Worm (Caenorhabditis elegans) whole organism, L4 larva: ENCODE results near the gene C06E2.5.

Experiments used
- Y75B8A.6 ChIP-seq: fragments of 200-800 bp; sonication (Bioruptor generic); IDR thresholded peaks from 2 replicates; pipeline ENCODE4 v1.3.6; 2022; ENCODE audit warnings: missing genetic modification reagents, missing genetic modification characterization, missing compliant biosample characterization
- aha-1 ChIP-seq: fragments of 150-350 bp; peaks from one replicate; lab custom pipeline; 2014; ENCODE audit warnings: missing biosample characterization, missing genetic modification characterization
- attf-4 ChIP-seq: sonication (generic microtip); optimal IDR thresholded peaks from 3 replicates; lab custom pipeline; 2017; ENCODE audit warnings: missing biosample characterization, missing genetic modification characterization
- ceh-28 ChIP-seq: fragments of 150-350 bp; optimal IDR thresholded peaks from 2 replicates; lab custom pipeline; 2014; ENCODE audit warnings: missing biosample characterization, missing genetic modification reagents, missing genetic modification characterization
- cey-2 ChIP-seq: sonication (generic microtip); optimal IDR thresholded peaks from 3 replicates; lab custom pipeline; 2017; ENCODE audit warnings: missing genetic modification characterization, mild to moderate bottlenecking, missing compliant biosample characterization, antibody characterized with exemption, borderline replicate concordance; ENCODE audit not compliant: insufficient read depth
- daf-16 ChIP-seq, 3 experiments: sonication (generic microtip); optimal IDR thresholded peaks; 2 replicates each; lab custom pipeline; 2016 to 2017; ENCODE audit warnings: missing genetic modification characterization in 3 of 3, missing genetic modification reagents in 3 of 3, mild to moderate bottlenecking in 2 of 3, missing compliant biosample characterization in 2 of 3, missing biosample characterization in 1 of 3, moderate library complexity in 1 of 3
- daf-8 ChIP-seq: fragments of 200-800 bp; sonication (Bioruptor generic); IDR thresholded peaks from 2 replicates; pipeline ENCODE4 v1.3.6; 2022; ENCODE audit warnings: missing genetic modification characterization, missing compliant biosample characterization
- dmd-8 ChIP-seq: fragments of 200-800 bp; sonication (Bioruptor generic); IDR thresholded peaks from 2 replicates; pipeline ENCODE4 v1.3.6; 2022; ENCODE audit warnings: missing genetic modification characterization, missing compliant biosample characterization
- dpl-1 ChIP-seq: fragments of 150-350 bp; optimal IDR thresholded peaks from 2 replicates; lab custom pipeline; 2014; ENCODE audit warnings: missing biosample characterization, missing genetic modification reagents, missing genetic modification characterization
- egl-43 ChIP-seq: fragments of 200-800 bp; sonication (Bioruptor generic); IDR thresholded peaks from 2 replicates; pipeline ENCODE4 v1.3.6; 2022; ENCODE audit warnings: missing genetic modification reagents, missing genetic modification characterization, missing compliant biosample characterization
- fkh-10 ChIP-seq: fragments of 150-350 bp; optimal IDR thresholded peaks from 2 replicates; lab custom pipeline; 2014; ENCODE audit warnings: missing biosample characterization, missing genetic modification reagents, missing genetic modification characterization
- hlh-11 ChIP-seq: fragments of 200-800 bp; sonication (Bioruptor generic); optimal IDR thresholded peaks from 2 replicates; lab custom pipeline; 2018; ENCODE audit warnings: mild to moderate bottlenecking, missing genetic modification characterization, missing compliant biosample characterization
- hlh-30 ChIP-seq: sonication (generic microtip); optimal IDR thresholded peaks from 2 replicates; lab custom pipeline; 2017; ENCODE audit warnings: antibody characterized with exemption, mild to moderate bottlenecking, missing genetic modification characterization, missing compliant biosample characterization; ENCODE audit not compliant: insufficient read depth
- lin-39 ChIP-seq: fragments of 150-350 bp; optimal IDR thresholded peaks from 2 replicates; lab custom pipeline; 2014; ENCODE audit warnings: missing biosample characterization, missing genetic modification reagents, missing genetic modification characterization
- mdl-1 ChIP-seq, 2 experiments: fragments of 150-350 bp in 1 of 2; sonication (generic microtip) in 1 of 2; optimal IDR thresholded peaks; 2 replicates each; lab custom pipeline; 2014 to 2017; ENCODE audit warnings: missing biosample characterization in 2 of 2, missing genetic modification characterization in 2 of 2
- mdt-29 ChIP-seq: fragments of 200-800 bp; sonication (Bioruptor generic); IDR thresholded peaks from 2 replicates; pipeline ENCODE4 v1.3.6; 2022; ENCODE audit warnings: missing genetic modification reagents, missing genetic modification characterization, missing compliant biosample characterization
- mxl-3 ChIP-seq: fragments of 200-800 bp; sonication (Bioruptor generic); optimal IDR thresholded peaks from 2 replicates; lab custom pipeline; 2018; ENCODE audit warnings: mild to moderate bottlenecking, missing genetic modification characterization, missing compliant biosample characterization
- nhr-102 ChIP-seq: sonication (generic microtip); optimal IDR thresholded peaks from 2 replicates; lab custom pipeline; 2016; ENCODE audit warnings: mild to moderate bottlenecking, missing genetic modification characterization, moderate library complexity, missing compliant biosample characterization
- nhr-28 ChIP-seq: fragments of 150-350 bp; optimal IDR thresholded peaks from 2 replicates; lab custom pipeline; 2014; ENCODE audit warnings: missing biosample characterization, missing genetic modification characterization
- nhr-6 ChIP-seq: fragments of 150-350 bp; optimal IDR thresholded peaks from 2 replicates; lab custom pipeline; 2014; ENCODE audit warnings: missing biosample characterization, missing genetic modification characterization
- pha-4 ChIP-seq, 2 experiments: fragments of 150-350 bp in 1 of 2; fragments of 200-800 bp in 1 of 2; sonication (Bioruptor generic) in 1 of 2; IDR thresholded peaks in 1 of 2; optimal IDR thresholded peaks in 1 of 2; 2 replicates each; pipeline versions ENCODE4 v1.3.6 to Lab custom; 2014 to 2022; ENCODE audit warnings: missing genetic modification characterization in 2 of 2, missing genetic modification reagents in 2 of 2, missing biosample characterization in 1 of 2, missing compliant biosample characterization in 1 of 2
- php-3 ChIP-seq: fragments of 200-800 bp; sonication (Bioruptor generic); IDR thresholded peaks from 2 replicates; pipeline ENCODE4 v1.3.6; 2022; ENCODE audit warnings: missing genetic modification reagents, missing genetic modification characterization, missing compliant biosample characterization
- pqm-1 ChIP-seq: sonication (generic microtip); optimal IDR thresholded peaks from 2 replicates; lab custom pipeline; 2017; ENCODE audit warnings: missing biosample characterization, missing genetic modification characterization
- saeg-2 ChIP-seq: fragments of 200-800 bp; sonication (Bioruptor generic); IDR thresholded peaks from 2 replicates; pipeline ENCODE4 v1.3.6; 2022; ENCODE audit warnings: missing genetic modification reagents, missing genetic modification characterization, missing compliant biosample characterization
- set-16 ChIP-seq: fragments of 200-800 bp; sonication (Bioruptor generic); IDR thresholded peaks from 2 replicates; pipeline ENCODE4 v1.3.6; 2022; ENCODE audit warnings: missing genetic modification reagents, missing genetic modification characterization, missing compliant biosample characterization
- snpc-4 ChIP-seq: fragments of 150-350 bp; optimal IDR thresholded peaks from 2 replicates; lab custom pipeline; 2014; ENCODE audit warnings: missing biosample characterization, missing genetic modification characterization
- tag-97 ChIP-seq: fragments of 200-800 bp; sonication (Bioruptor generic); IDR thresholded peaks from 2 replicates; pipeline ENCODE4 v1.3.6; 2022; ENCODE audit warnings: missing genetic modification characterization, missing compliant biosample characterization
- tra-1 ChIP-seq: fragments of 200-800 bp; sonication (Bioruptor generic); IDR thresholded peaks from 2 replicates; pipeline ENCODE4 v1.3.6; 2022; ENCODE audit warnings: missing genetic modification reagents, missing genetic modification characterization, missing compliant biosample characterization
- unc-62 ChIP-seq, 3 experiments: fragments of 150-350 bp in 1 of 3; sonication (generic microtip); optimal IDR thresholded peaks in 2 of 3; peaks in 1 of 3; 1 replicate in 1 of 3; 2 replicates in 2 of 3; lab custom pipeline; 2014 to 2017; ENCODE audit warnings: missing biosample characterization in 3 of 3, missing genetic modification characterization in 3 of 3, missing genetic modification reagents in 3 of 3, missing genotype in 1 of 3
- zip-2 ChIP-seq: fragments of 150-350 bp; optimal IDR thresholded peaks from 2 replicates; lab custom pipeline; 2014; ENCODE audit warnings: missing biosample characterization, missing genetic modification characterization

Gene C06E2.5

ce11 chrX:8857904-8858612 lies at the start of gene C06E2.5:
Gene C06E2.5, minus strand, starts transcription at chrX:8857954.
- no peak for TF ChIP-seq lin-39 (tag; lab: Kevin White, UChicago)
- TF ChIP-seq cey-2 (tag; lab: Kevin White, UChicago), result no peak
- peak in 1 of 2 experiments; percentile 45 for TF ChIP-seq unc-62 (GFP tag; optimal IDR thresholded peaks at IDR 0.05 in 1 of 2; lab: Kevin White, UChicago)
- TF ChIP-seq unc-62 (tag; optimal IDR thresholded peaks at IDR 0.05; lab: Kevin White, UChicago), result no peak
- no peak for TF ChIP-seq attf-4
- no peak for TF ChIP-seq fkh-10 (GFP tag; lab: Kevin White, UChicago)

ce11 chrX:8905089-8905488 lies 47.3 kb upstream of the C06E2.5 start, which contains the start of gene ensh-1:
Gene ensh-1, plus strand, starts transcription at chrX:8905389.
- TF ChIP-seq aha-1 (tag; lab: Kevin White, UChicago) (peak; percentile 20), mdl-1 (tag; optimal IDR thresholded peaks at IDR 0.05; lab: Kevin White, UChicago) (no peak)

- TF ChIP-seq egl-43 (no peak), php-3 (peak; percentile 24; the same call in 1 of the 2 replicates)
- TF ChIP-seq, all 104 proteins: peak for 1
These were observed 45.2 kb upstream of the C06E2.5 start for ce11 chrX:8902920-8903319.

- no peak for TF ChIP-seq php-3
- TF ChIP-seq Y75B8A.6 (GFP tag; lab: Robert Waterston, UW), result no peak
- no peak for TF ChIP-seq tra-1 (GFP tag; lab: Robert Waterston, UW)
- TF ChIP-seq lin-39 (tag; lab: Kevin White, UChicago), result no peak
- no peak for TF ChIP-seq nhr-28 (tag; lab: Kevin White, UChicago)
- no peak for TF ChIP-seq mdl-1 (tag; optimal IDR thresholded peaks at IDR 0.05; lab: Kevin White, UChicago)
- TF ChIP-seq hlh-30 (tag; lab: Kevin White, UChicago), result no peak
These were observed 35.1 kb upstream of the C06E2.5 start, which contains the start of gene C13E3.1 for ce11 chrX:8892808-8893207. Gene C13E3.1, plus strand, starts transcription at chrX:8893108.

ce11 chrX:8891393-8891953 lies 33.7 kb upstream of the C06E2.5 start:
- TF ChIP-seq nhr-28 (tag; lab: Kevin White, UChicago) (peak; percentile 28), unc-62 (GFP tag; optimal IDR thresholded peaks at IDR 0.05 in 1 of 2; lab: Kevin White, UChicago) (peak in 1 of 2 experiments; percentile 98), unc-62 (tag; optimal IDR thresholded peaks at IDR 0.05; lab: Kevin White, UChicago) (no peak), nhr-102 (tag; lab: Kevin White, UChicago) (no peak), pqm-1 (tag; lab: Kevin White, UChicago) (peak; percentile 12), daf-8 (no peak), pha-4 (GFP tag; IDR thresholded peaks at IDR 0.05; lab: Robert Waterston, UW) (no peak), pha-4 (tag; optimal IDR thresholded peaks at IDR 0.05; lab: Kevin White, UChicago) (no peak), saeg-2 (GFP tag; lab: Robert Waterston, UW) (no peak)

ce11 chrX:8890251-8890755 lies 32.5 kb upstream of the C06E2.5 start:
- TF ChIP-seq nhr-6 (tag; lab: Kevin White, UChicago) (no peak), nhr-28 (tag; lab: Kevin White, UChicago) (peak; percentile 56), zip-2 (tag; lab: Kevin White, UChicago) (no peak), fkh-10 (GFP tag; lab: Kevin White, UChicago) (no peak), unc-62 (GFP tag; optimal IDR thresholded peaks at IDR 0.05 in 1 of 2; lab: Kevin White, UChicago) (peak in 1 of 2 experiments; percentile 64), unc-62 (tag; optimal IDR thresholded peaks at IDR 0.05; lab: Kevin White, UChicago) (no peak), ceh-28 (no peak)

- TF ChIP-seq nhr-6 (tag; lab: Kevin White, UChicago), result no peak
- no peak for TF ChIP-seq set-16 (GFP tag; lab: Robert Waterston, UW)
- TF ChIP-seq pqm-1 (tag; lab: Kevin White, UChicago), result no peak
- TF ChIP-seq unc-62 (GFP tag; optimal IDR thresholded peaks at IDR 0.05 in 1 of 2; lab: Kevin White, UChicago), result peak in 1 of 2 experiments; percentile 54
- no peak for TF ChIP-seq unc-62 (tag; optimal IDR thresholded peaks at IDR 0.05; lab: Kevin White, UChicago)
- no peak for TF ChIP-seq mdl-1 (tag; optimal IDR thresholded peaks at IDR 0.05; lab: Kevin White, UChicago)
- TF ChIP-seq snpc-4 (tag; lab: Kevin White, UChicago), result no peak
- peak in 1 of 2 experiments; percentile 29 for TF ChIP-seq daf-16 (GFP tag; optimal IDR thresholded peaks at IDR 0.05; lab: Kevin White, UChicago)
- TF ChIP-seq daf-16 (tag; optimal IDR thresholded peaks at IDR 0.05; lab: Kevin White, UChicago), result no peak
- TF ChIP-seq mxl-3 (GFP tag; lab: Kevin White, UChicago), result no peak
- no peak for TF ChIP-seq tag-97 (GFP tag; lab: Robert Waterston, UW)
- TF ChIP-seq fkh-10 (GFP tag; lab: Kevin White, UChicago), result no peak
- TF ChIP-seq mdt-29 (GFP tag; lab: Robert Waterston, UW), result no peak
- no peak for TF ChIP-seq dpl-1 (GFP tag; lab: Kevin White, UChicago)
- TF ChIP-seq hlh-11 (tag; lab: Kevin White, UChicago), result no peak
- TF ChIP-seq cey-2 (tag; lab: Kevin White, UChicago), result no peak
- TF ChIP-seq dmd-8 (GFP tag; lab: Robert Waterston, UW), result no peak
These were observed 31.1 kb upstream of the C06E2.5 start for ce11 chrX:8888835-8889234.
